Fruit fly (Drosophila melanogaster): ENCODE data around the gene IntS12.

dm6 chr3R:26871061-26871460, 7.9 kb downstream of the IntS12 start:
- no peak for TF ChIP-seq Eip93F (GFP tag; optimal IDR thresholded peaks at IDR 0.05)
- TF ChIP-seq CG6276 (GFP tag; optimal IDR thresholded peaks at IDR 0.05): no peak
- no peak for TF ChIP-seq Ets21C (GFP tag; optimal IDR thresholded peaks at IDR 0.05)

Measured in whole organism, prepupa.